Worm (Caenorhabditis elegans) whole organism, midembryonic: ENCODE measurements around the gene Y69H2.3.

Source experiments
- T22C8.4 ChIP-seq: fragments of 200-800 bp; sonication (Bioruptor generic); IDR thresholded peaks from 2 replicates; pipeline ENCODE4 v1.3.6; 2022; ENCODE audit warnings: missing genetic modification characterization, missing compliant biosample characterization
- cog-1 ChIP-seq: sonication (generic microtip); optimal IDR thresholded peaks from 2 replicates; lab custom pipeline; 2016; ENCODE audit warnings: missing genetic modification characterization, missing compliant biosample characterization
- flt-1 ChIP-seq: fragments of 200-800 bp; sonication (Bioruptor generic); IDR thresholded peaks from 2 replicates; pipeline ENCODE4 v1.3.6; 2022; ENCODE audit warnings: missing genetic modification characterization, missing compliant biosample characterization
- klf-2 ChIP-seq: fragments of 200-800 bp; sonication (Bioruptor generic); conservative IDR thresholded peaks from 2 replicates; pipeline ENCODE4 v1.3.6; 2022; ENCODE audit warnings: missing genetic modification reagents, missing genetic modification characterization, missing compliant biosample characterization
- med-1 ChIP-seq: sonication (generic microtip); optimal IDR thresholded peaks from 2 replicates; lab custom pipeline; 2017; ENCODE audit warnings: missing genetic modification characterization, mild to moderate bottlenecking, missing compliant biosample characterization, antibody characterized with exemption, missing genetic modification reagents; ENCODE audit not compliant: insufficient read depth
- ref-1 ChIP-seq: fragments of 200-800 bp; sonication (Bioruptor generic); conservative IDR thresholded peaks from 2 replicates; pipeline ENCODE4 v1.3.6; 2022; ENCODE audit warnings: missing genetic modification reagents, missing genetic modification characterization, missing compliant biosample characterization
- tab-1 ChIP-seq: fragments of 200-800 bp; sonication (Bioruptor generic); IDR thresholded peaks from 2 replicates; pipeline ENCODE4 v1.3.6; 2022; ENCODE audit warnings: missing genetic modification characterization, missing compliant biosample characterization
- ztf-23 ChIP-seq: fragments of 200-800 bp; sonication (Bioruptor generic); IDR thresholded peaks from 2 replicates; pipeline ENCODE4 v1.3.6; 2022; ENCODE audit warnings: missing genetic modification reagents, missing genetic modification characterization, missing compliant biosample characterization
- ztf-29 ChIP-seq: fragments of 200-800 bp; sonication (Bioruptor generic); IDR thresholded peaks from 2 replicates; pipeline ENCODE4 v1.3.6; 2022; ENCODE audit warnings: missing genetic modification reagents, missing genetic modification characterization, missing compliant biosample characterization

DNA sequence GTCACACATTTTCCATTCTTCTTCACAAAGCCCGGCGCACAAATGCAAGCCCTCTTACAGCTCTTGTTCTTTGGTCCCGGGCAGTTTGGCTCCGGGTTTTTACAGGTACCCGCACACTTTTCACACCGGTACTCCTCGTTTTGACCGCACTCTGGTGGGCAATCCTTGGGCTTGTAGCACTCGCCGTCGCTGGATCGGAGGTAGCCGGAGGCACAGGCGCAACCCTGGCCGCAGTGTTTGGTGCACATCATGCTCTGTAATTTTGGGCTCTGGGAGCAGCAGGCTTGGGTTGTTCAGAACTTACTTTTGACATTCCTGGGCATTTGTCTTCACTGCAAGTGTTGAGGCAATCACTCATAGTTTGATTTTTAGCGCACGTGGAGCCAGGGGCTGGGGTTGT is 6.5 kb downstream of the Y69H2.3 start:
- TF ChIP-seq ztf-29: no peak
- no peak for TF ChIP-seq klf-2 (GFP tag; lab: Robert Waterston, UW)
- no peak for TF ChIP-seq ztf-23 (GFP tag; lab: Robert Waterston, UW)
- TF ChIP-seq tab-1: no peak
- no peak for TF ChIP-seq med-1
- no peak for TF ChIP-seq ref-1 (GFP tag; lab: Robert Waterston, UW)
- no peak for TF ChIP-seq T22C8.4 (GFP tag; lab: Robert Waterston, UW)
- no peak for TF ChIP-seq flt-1 (GFP tag; lab: Robert Waterston, UW)
- no peak for TF ChIP-seq cog-1 (tag; lab: Kevin White, UChicago)
